Fruit fly (Drosophila melanogaster) S2 (cell line): ENCODE results near the gene CG45428.

Experiments used
- CG8478 ChIP-seq: fragments of >200 bp; optimal IDR thresholded peaks from 2 replicates; lab custom pipeline; 2018
- CTCF ChIP-seq, 2 experiments: fragments of >200 bp; optimal IDR thresholded peaks; 2 replicates each; lab custom pipeline; 2018

CG45428 gene

dm6 chr3L:22830132-22830697 is 6.7 kb downstream of the CG45428 start:
- TF ChIP-seq CTCF (optimal IDR thresholded peaks at IDR 0.05; lab: Kevin White, UChicago) (no peak), CG8478 (lab: Kevin White, UChicago) (no peak)

dm6 chr3L:22826236-22826635 is 10.6 kb downstream of the CG45428 start:
- TF ChIP-seq CTCF (optimal IDR thresholded peaks at IDR 0.05; lab: Kevin White, UChicago) (no peak), CG8478 (lab: Kevin White, UChicago) (no peak)

- TF ChIP-seq CG8478 (lab: Kevin White, UChicago) (no peak), CTCF (optimal IDR thresholded peaks at IDR 0.05; lab: Kevin White, UChicago) (no peak)
Measured at dm6 chr3L:22824668-22825192, 12.1 kb downstream of the CG45428 start.

- no peak for TF ChIP-seq CTCF (optimal IDR thresholded peaks at IDR 0.05; lab: Kevin White, UChicago)
- no peak for TF ChIP-seq CG8478 (lab: Kevin White, UChicago)
Measured at dm6 chr3L:22823230-22823629, 13.6 kb downstream of the CG45428 start.

- TF ChIP-seq CTCF (optimal IDR thresholded peaks at IDR 0.05; lab: Kevin White, UChicago) (no peak), CG8478 (lab: Kevin White, UChicago) (no peak)
Measured at dm6 chr3L:22822544-22823175, 14.2 kb downstream of the CG45428 start.

- TF ChIP-seq CTCF (optimal IDR thresholded peaks at IDR 0.05; lab: Kevin White, UChicago) (no peak), CG8478 (lab: Kevin White, UChicago) (no peak)
Measured at dm6 chr3L:22821377-22821776, 15.5 kb downstream of the CG45428 start.

- TF ChIP-seq CG8478 (lab: Kevin White, UChicago) (no peak), CTCF (optimal IDR thresholded peaks at IDR 0.05; lab: Kevin White, UChicago) (no peak)
Measured at dm6 chr3L:22820190-22820589, 16.7 kb downstream of the CG45428 start.

dm6 chr3L:22801970-22802369 is 34.9 kb downstream of the CG45428 start:
- TF ChIP-seq CG8478 (lab: Kevin White, UChicago) (no peak), CTCF (optimal IDR thresholded peaks at IDR 0.05; lab: Kevin White, UChicago) (no peak)

- TF ChIP-seq CG8478 (lab: Kevin White, UChicago) (no peak), CTCF (optimal IDR thresholded peaks at IDR 0.05; lab: Kevin White, UChicago) (no peak)
Measured at dm6 chr3L:22795604-22796003, 41.3 kb downstream of the CG45428 start.

dm6 chr3L:22791622-22792021 is 45.2 kb downstream of the CG45428 start:
- TF ChIP-seq CG8478 (lab: Kevin White, UChicago): no peak
- TF ChIP-seq CTCF (optimal IDR thresholded peaks at IDR 0.05; lab: Kevin White, UChicago): no peak

- TF ChIP-seq CTCF (optimal IDR thresholded peaks at IDR 0.05; lab: Kevin White, UChicago) (no peak), CG8478 (lab: Kevin White, UChicago) (no peak)
Measured at dm6 chr3L:22787947-22788489, 48.9 kb downstream of the CG45428 start, which contains the start of gene CG14448. TSS of gene CG14448 (plus strand) at chr3L:22788439.
